Worm (Caenorhabditis elegans): ENCODE results near the gene ZC477.4.

The ZC477.4 gene

DNA sequence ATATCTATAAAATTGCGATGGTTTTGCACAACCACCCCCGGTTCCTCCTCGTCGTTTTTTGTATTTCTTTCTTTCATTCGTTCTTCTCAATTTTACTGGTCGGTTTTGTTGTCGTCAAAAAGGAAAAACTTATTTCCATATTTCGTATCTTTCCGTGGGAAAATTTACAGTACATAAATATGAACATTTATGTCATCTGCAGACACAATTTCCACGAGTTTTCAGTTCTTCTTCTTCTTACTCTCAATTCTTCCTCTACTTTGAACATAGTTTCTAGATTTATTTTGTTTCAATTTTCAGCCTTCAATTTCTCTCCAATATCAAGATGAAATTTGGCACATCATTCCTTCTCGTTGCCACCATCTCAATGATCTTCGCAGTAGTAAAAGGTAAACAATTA lies 17.4 kb downstream of the ZC477.4 start, which contains the start of gene Y43B11AR.1:
Gene Y43B11AR.1, plus strand, starts transcription at position 301 of the 400 bp plus-strand sequence.
- TF ChIP-seq cog-1 (tag; optimal IDR thresholded peaks at IDR 0.05) (no peak), klf-2 (GFP tag; conservative IDR thresholded peaks at IDR 0.05) (no peak), flt-1 (GFP tag; IDR thresholded peaks at IDR 0.05) (no peak), T22C8.4 (GFP tag; IDR thresholded peaks at IDR 0.05) (no peak), med-1 (GFP tag; optimal IDR thresholded peaks at IDR 0.05; ENCODE audit: insufficient read depth) (no peak), tab-1 (GFP tag; IDR thresholded peaks at IDR 0.05) (no peak), ztf-23 (GFP tag; IDR thresholded peaks at IDR 0.05) (no peak), ztf-29 (GFP tag; IDR thresholded peaks at IDR 0.05) (no peak), ref-1 (GFP tag; conservative IDR thresholded peaks at IDR 0.05) (no peak)

ce11 chrIV:7075063-7075462 lies 23.5 kb downstream of the ZC477.4 start, which contains the start of gene srg-50:
srg-50 (minus strand) TSS chrIV:7075163.
- TF ChIP-seq klf-2 (GFP tag; conservative IDR thresholded peaks at IDR 0.05), result no peak
- TF ChIP-seq ztf-23 (GFP tag; IDR thresholded peaks at IDR 0.05), result no peak
- TF ChIP-seq T22C8.4 (GFP tag; IDR thresholded peaks at IDR 0.05), result no peak

DNA sequence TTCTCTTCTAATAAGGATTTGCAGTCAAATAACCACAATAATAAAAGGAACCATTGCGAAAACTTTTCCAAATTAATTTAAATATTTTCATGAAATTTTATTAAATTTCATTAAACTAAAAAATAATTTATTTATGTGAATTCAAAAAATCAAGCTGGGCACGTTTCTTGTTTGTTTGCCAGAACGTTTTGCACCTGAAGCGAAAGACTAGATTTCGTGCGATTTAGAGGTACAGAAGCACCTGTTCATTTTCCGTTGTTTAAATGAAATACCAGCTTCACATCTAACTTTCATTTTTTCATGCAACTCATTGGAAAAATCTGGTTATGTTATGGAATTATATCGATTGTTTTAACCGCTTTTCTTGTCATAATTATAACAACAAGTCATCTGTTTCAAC lies 26.5 kb downstream of the ZC477.4 start, which contains the start of gene srg-48:
Gene srg-48, plus strand, starts transcription at position 301 of the 400 bp plus-strand sequence.
- TF ChIP-seq ztf-23 (GFP tag; IDR thresholded peaks at IDR 0.05) (no peak), cog-1 (tag; optimal IDR thresholded peaks at IDR 0.05) (no peak), klf-2 (GFP tag; conservative IDR thresholded peaks at IDR 0.05) (no peak)

DNA sequence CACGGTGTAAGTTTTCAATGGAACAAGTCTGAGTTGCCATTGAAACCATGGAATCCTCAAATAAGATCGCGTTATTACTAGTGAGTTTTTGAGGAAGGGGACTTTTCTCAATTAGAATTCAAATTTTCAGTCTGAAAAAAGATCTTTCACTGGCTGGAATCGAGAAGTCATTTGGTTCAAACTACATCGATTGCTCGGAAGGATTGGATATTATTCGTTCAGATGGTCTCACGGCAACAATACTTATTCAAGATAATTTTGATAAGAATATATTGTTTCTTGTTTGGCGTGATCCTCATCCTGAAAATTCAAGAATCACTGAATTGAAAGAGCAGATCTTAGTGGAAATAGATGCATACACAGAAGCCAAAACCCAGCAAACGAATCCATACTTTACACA lies 31.1 kb downstream of the ZC477.4 start:
- TF ChIP-seq tab-1 (GFP tag; IDR thresholded peaks at IDR 0.05) (no peak), ref-1 (GFP tag; conservative IDR thresholded peaks at IDR 0.05) (no peak), flt-1 (GFP tag; IDR thresholded peaks at IDR 0.05) (no peak)

- TF ChIP-seq ref-1 (GFP tag; conservative IDR thresholded peaks at IDR 0.05), result no peak
- no peak for TF ChIP-seq flt-1 (GFP tag; IDR thresholded peaks at IDR 0.05)
- TF ChIP-seq ztf-23 (GFP tag; IDR thresholded peaks at IDR 0.05), result no peak
- TF ChIP-seq T22C8.4 (GFP tag; IDR thresholded peaks at IDR 0.05), result no peak
- TF ChIP-seq tab-1 (GFP tag; IDR thresholded peaks at IDR 0.05), result no peak
- no peak for TF ChIP-seq klf-2 (GFP tag; conservative IDR thresholded peaks at IDR 0.05)
- TF ChIP-seq cog-1 (tag; optimal IDR thresholded peaks at IDR 0.05), result no peak
Observed at ce11 chrIV:7065022-7065421, 33.6 kb downstream of the ZC477.4 start, which contains the start of gene Y43B11AL.1. Y43B11AL.1 (plus strand) TSS chrIV:7065322.

ce11 chrIV:7062697-7063096 lies 35.9 kb downstream of the ZC477.4 start:
- TF ChIP-seq cog-1 (tag; optimal IDR thresholded peaks at IDR 0.05) (no peak), T22C8.4 (GFP tag; IDR thresholded peaks at IDR 0.05) (no peak), med-1 (GFP tag; optimal IDR thresholded peaks at IDR 0.05; ENCODE audit: insufficient read depth) (no peak), ztf-29 (GFP tag; IDR thresholded peaks at IDR 0.05) (no peak), ztf-23 (GFP tag; IDR thresholded peaks at IDR 0.05) (no peak)

- TF ChIP-seq cog-1 (tag; optimal IDR thresholded peaks at IDR 0.05), result no peak
Observed at ce11 chrIV:7057677-7058076, 40.9 kb downstream of the ZC477.4 start, which contains the start of gene srx-50. srx-50 (plus strand) TSS chrIV:7057977.

ce11 chrIV:7052135-7052534 lies 46.4 kb downstream of the ZC477.4 start:
- TF ChIP-seq ztf-29 (GFP tag; IDR thresholded peaks at IDR 0.05) (no peak), T22C8.4 (GFP tag; IDR thresholded peaks at IDR 0.05) (no peak), ref-1 (GFP tag; conservative IDR thresholded peaks at IDR 0.05) (no peak), klf-2 (GFP tag; conservative IDR thresholded peaks at IDR 0.05) (no peak), ztf-23 (GFP tag; IDR thresholded peaks at IDR 0.05) (no peak), med-1 (GFP tag; optimal IDR thresholded peaks at IDR 0.05; ENCODE audit: insufficient read depth) (no peak), cog-1 (tag; optimal IDR thresholded peaks at IDR 0.05) (no peak), flt-1 (GFP tag; IDR thresholded peaks at IDR 0.05) (no peak), tab-1 (GFP tag; IDR thresholded peaks at IDR 0.05) (no peak)

- TF ChIP-seq tab-1 (GFP tag; IDR thresholded peaks at IDR 0.05), result no peak
- no peak for TF ChIP-seq med-1 (GFP tag; optimal IDR thresholded peaks at IDR 0.05; ENCODE audit: insufficient read depth)
- no peak for TF ChIP-seq ztf-23 (GFP tag; IDR thresholded peaks at IDR 0.05)
- no peak for TF ChIP-seq T22C8.4 (GFP tag; IDR thresholded peaks at IDR 0.05)
- no peak for TF ChIP-seq ref-1 (GFP tag; conservative IDR thresholded peaks at IDR 0.05)
- TF ChIP-seq flt-1 (GFP tag; IDR thresholded peaks at IDR 0.05), result no peak
Observed at ce11 chrIV:7051515-7051914, 47.1 kb downstream of the ZC477.4 start.

- TF ChIP-seq ztf-23 (GFP tag; IDR thresholded peaks at IDR 0.05) (no peak), klf-2 (GFP tag; conservative IDR thresholded peaks at IDR 0.05) (no peak), ref-1 (GFP tag; conservative IDR thresholded peaks at IDR 0.05) (no peak), med-1 (GFP tag; optimal IDR thresholded peaks at IDR 0.05; ENCODE audit: insufficient read depth) (no peak), flt-1 (GFP tag; IDR thresholded peaks at IDR 0.05) (no peak), tab-1 (GFP tag; IDR thresholded peaks at IDR 0.05) (no peak), cog-1 (tag; optimal IDR thresholded peaks at IDR 0.05) (no peak), ztf-29 (GFP tag; IDR thresholded peaks at IDR 0.05) (no peak), T22C8.4 (GFP tag; IDR thresholded peaks at IDR 0.05) (no peak)
Observed at ce11 chrIV:7049672-7050206, 48.8 kb downstream of the ZC477.4 start, which contains the start of gene nhr-105. nhr-105 (plus strand) TSS chrIV:7050156.

DNA sequence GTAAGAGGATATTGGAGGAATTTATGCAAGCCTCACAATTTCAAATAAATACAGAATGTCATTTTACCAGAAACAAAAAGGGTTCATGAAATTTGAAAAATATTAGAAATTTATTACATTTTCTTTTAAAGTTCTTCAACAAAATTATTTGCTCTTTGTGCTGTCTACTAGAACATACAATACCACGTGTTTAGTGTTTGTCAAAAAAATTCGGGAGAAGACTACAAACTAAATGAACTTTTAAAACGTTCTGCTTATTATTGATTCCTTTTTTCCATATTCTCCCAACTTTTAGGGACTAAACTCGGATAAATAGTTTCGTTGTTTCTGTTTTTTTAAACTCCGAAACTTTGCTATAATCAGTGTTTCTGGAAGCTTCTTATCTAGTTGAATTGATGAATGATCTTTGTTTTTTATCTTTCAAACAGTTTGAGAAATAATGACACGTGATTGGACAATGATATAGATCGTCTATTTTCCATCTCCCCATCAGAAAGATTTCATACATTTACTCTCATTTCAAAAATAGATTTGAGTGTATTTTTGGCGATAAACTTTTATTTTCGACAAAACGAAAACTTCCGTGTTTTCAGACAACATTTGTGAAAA lies 49.8 kb downstream of the ZC477.4 start:
- no peak for TF ChIP-seq med-1 (GFP tag; optimal IDR thresholded peaks at IDR 0.05; ENCODE audit: insufficient read depth)
- TF ChIP-seq tab-1 (GFP tag; IDR thresholded peaks at IDR 0.05), result no peak
- no peak for TF ChIP-seq ref-1 (GFP tag; conservative IDR thresholded peaks at IDR 0.05)
- no peak for TF ChIP-seq flt-1 (GFP tag; IDR thresholded peaks at IDR 0.05)
- no peak for TF ChIP-seq cog-1 (tag; optimal IDR thresholded peaks at IDR 0.05)
- TF ChIP-seq ztf-29 (GFP tag; IDR thresholded peaks at IDR 0.05), result no peak
- no peak for TF ChIP-seq ztf-23 (GFP tag; IDR thresholded peaks at IDR 0.05)
- TF ChIP-seq klf-2 (GFP tag; conservative IDR thresholded peaks at IDR 0.05), result no peak
- no peak for TF ChIP-seq T22C8.4 (GFP tag; IDR thresholded peaks at IDR 0.05)
